Worm (Caenorhabditis elegans) whole organism, L4/young adult: ENCODE data around the gene oef-1.

Experiments used
- W03F9.2 ChIP-seq: fragments of 150-350 bp; optimal IDR thresholded peaks from 2 replicates; lab custom pipeline; 2014; ENCODE audit warnings: missing biosample characterization, missing genetic modification characterization
- him-1 ChIP-seq: sonication (generic microtip); optimal IDR thresholded peaks from 2 replicates; lab custom pipeline; 2016; ENCODE audit warnings: missing genotype, missing genetic modification reagents, missing genetic modification characterization, missing compliant biosample characterization

ce11 chrIV:7507841-7508509 lies 40.2 kb upstream of the oef-1 start, which contains the start of the genes vdac-1 and R05G6.5:
- TF ChIP-seq W03F9.2 (tag; lab: Kevin White, UChicago) (no peak), him-1 (tag; lab: Kevin White, UChicago) (no peak)
